Fruit fly (Drosophila melanogaster): ENCODE results near the gene CG33648.

CG33648 gene

dm6 chr2L:14492819-14493218, 31.3 kb upstream of the CG33648 start:
- TF ChIP-seq CTCF (optimal IDR thresholded peaks at IDR 0.05), result no peak
- TF ChIP-seq CG8478 (optimal IDR thresholded peaks at IDR 0.05), result no peak

- no peak for TF ChIP-seq CG8478 (optimal IDR thresholded peaks at IDR 0.05)
- no peak for TF ChIP-seq CTCF (optimal IDR thresholded peaks at IDR 0.05)
These were observed 29.2 kb upstream of the CG33648 start for dm6 chr2L:14494930-14495351.

dm6 chr2L:14495506-14495983, 28.6 kb upstream of the CG33648 start:
- TF ChIP-seq CTCF (optimal IDR thresholded peaks at IDR 0.05), result no peak
- no peak for TF ChIP-seq CG8478 (optimal IDR thresholded peaks at IDR 0.05)

- TF ChIP-seq CTCF (optimal IDR thresholded peaks at IDR 0.05), result no peak
- no peak for TF ChIP-seq CG8478 (optimal IDR thresholded peaks at IDR 0.05)
These were observed 27.8 kb upstream of the CG33648 start for dm6 chr2L:14496348-14496747.

dm6 chr2L:14496892-14497291, 27.2 kb upstream of the CG33648 start:
- TF ChIP-seq CTCF (optimal IDR thresholded peaks at IDR 0.05), result no peak
- TF ChIP-seq CG8478 (optimal IDR thresholded peaks at IDR 0.05), result no peak

dm6 chr2L:14497459-14498258, 26.5 kb upstream of the CG33648 start:
- TF ChIP-seq CTCF (optimal IDR thresholded peaks at IDR 0.05) (no peak), CG8478 (optimal IDR thresholded peaks at IDR 0.05) (no peak)

dm6 chr2L:14498445-14499062, 25.6 kb upstream of the CG33648 start:
- no peak for TF ChIP-seq CTCF (optimal IDR thresholded peaks at IDR 0.05)
- no peak for TF ChIP-seq CG8478 (optimal IDR thresholded peaks at IDR 0.05)

dm6 chr2L:14499078-14499477, 25.0 kb upstream of the CG33648 start:
- TF ChIP-seq CG8478 (optimal IDR thresholded peaks at IDR 0.05), result no peak
- no peak for TF ChIP-seq CTCF (optimal IDR thresholded peaks at IDR 0.05)

- TF ChIP-seq CTCF (optimal IDR thresholded peaks at IDR 0.05) (no peak), CG8478 (optimal IDR thresholded peaks at IDR 0.05) (no peak)
These were observed 24.6 kb upstream of the CG33648 start for dm6 chr2L:14499497-14499896.

dm6 chr2L:14500383-14500782, 23.7 kb upstream of the CG33648 start:
- no peak for TF ChIP-seq CTCF (optimal IDR thresholded peaks at IDR 0.05)
- TF ChIP-seq CG8478 (optimal IDR thresholded peaks at IDR 0.05), result no peak

- no peak for TF ChIP-seq CTCF (optimal IDR thresholded peaks at IDR 0.05)
- TF ChIP-seq CG8478 (optimal IDR thresholded peaks at IDR 0.05), result no peak
These were observed 22.8 kb upstream of the CG33648 start for dm6 chr2L:14501132-14501954.

- TF ChIP-seq CG8478 (optimal IDR thresholded peaks at IDR 0.05), result no peak
- no peak for TF ChIP-seq CTCF (optimal IDR thresholded peaks at IDR 0.05)
These were observed 21.3 kb upstream of the CG33648 start for dm6 chr2L:14502578-14503426.

- TF ChIP-seq CG8478 (optimal IDR thresholded peaks at IDR 0.05), result no peak
- no peak for TF ChIP-seq CTCF (optimal IDR thresholded peaks at IDR 0.05)
These were observed 20.5 kb upstream of the CG33648 start for dm6 chr2L:14503584-14503983.

dm6 chr2L:14505004-14505835, 18.9 kb upstream of the CG33648 start:
- TF ChIP-seq CG8478 (optimal IDR thresholded peaks at IDR 0.05), result no peak
- TF ChIP-seq CTCF (optimal IDR thresholded peaks at IDR 0.05), result no peak

Measured in S2 (cell line).